Fruit fly (Drosophila melanogaster) whole organism, pupa: ENCODE measurements around the gene Jon99Ci.

ENCODE experiments used
- CG10348 ChIP-seq: fragments of 200-800 bp; sonication (Bioruptor generic); IDR thresholded peaks from 2 replicates; pipeline ENCODE4 v1.3.6; 2022; ENCODE audit warnings: missing biosample characterization, missing genetic modification characterization
- CG12605 ChIP-seq: fragments of 200-800 bp; sonication (Bioruptor generic); IDR thresholded peaks from 2 replicates; pipeline ENCODE4 v1.3.6; 2022; ENCODE audit warnings: missing biosample characterization, missing genetic modification characterization
- CG13204 ChIP-seq: fragments of 200-800 bp; sonication (Bioruptor generic); optimal IDR thresholded peaks from 2 replicates; lab custom pipeline; 2018; ENCODE audit warnings: missing biosample characterization, mild to moderate bottlenecking, missing genetic modification characterization, moderate library complexity
- CG14655 ChIP-seq: fragments of 200-800 bp; sonication (Bioruptor generic); optimal IDR thresholded peaks from 3 replicates; lab custom pipeline; 2017; ENCODE audit warnings: mild to moderate bottlenecking, missing biosample characterization, missing genetic modification reagents, missing genetic modification characterization
- CG15710 ChIP-seq: fragments of 200-800 bp; sonication (Bioruptor generic); optimal IDR thresholded peaks from 2 replicates; lab custom pipeline; 2018; ENCODE audit warnings: missing biosample characterization, mild to moderate bottlenecking, missing genetic modification characterization, moderate library complexity
- CG17806 ChIP-seq: fragments of 200-800 bp; sonication (Bioruptor generic); optimal IDR thresholded peaks from 2 replicates; lab custom pipeline; 2018; ENCODE audit warnings: missing biosample characterization, mild to moderate bottlenecking, missing genetic modification characterization, moderate library complexity
- CG32121 ChIP-seq: fragments of 200-800 bp; sonication (Bioruptor generic); IDR thresholded peaks from 2 replicates; pipeline ENCODE4 v1.3.6; 2022; ENCODE audit warnings: missing biosample characterization, missing genetic modification characterization
- CG34367 ChIP-seq: fragments of 200-800 bp; sonication (Bioruptor generic); optimal IDR thresholded peaks from 2 replicates; lab custom pipeline; 2018; ENCODE audit warnings: missing biosample characterization, mild to moderate bottlenecking, missing genetic modification characterization
- CG4496 ChIP-seq: fragments of 200-800 bp; sonication (Bioruptor generic); IDR thresholded peaks from 3 replicates; pipeline ENCODE4 v1.3.6; 2022; ENCODE audit warnings: missing biosample characterization, missing genetic modification characterization
- CG8159 ChIP-seq: fragments of 200-800 bp; sonication (Bioruptor generic); optimal IDR thresholded peaks from 3 replicates; lab custom pipeline; 2018; ENCODE audit warnings: missing biosample characterization, mild to moderate bottlenecking, missing genetic modification characterization, moderate library complexity
- CG8301 ChIP-seq: fragments of 200-800 bp; sonication (Bioruptor generic); optimal IDR thresholded peaks from 2 replicates; lab custom pipeline; 2018; ENCODE audit warnings: missing biosample characterization, mild to moderate bottlenecking, missing genetic modification characterization
- CG9948 ChIP-seq: fragments of 200-800 bp; sonication (Bioruptor generic); optimal IDR thresholded peaks from 2 replicates; lab custom pipeline; 2018; ENCODE audit warnings: missing biosample characterization, mild to moderate bottlenecking, missing genetic modification characterization, moderate library complexity
- D1 ChIP-seq: fragments of 200-800 bp; sonication (Bioruptor generic); optimal IDR thresholded peaks from 2 replicates; lab custom pipeline; 2018; ENCODE audit warnings: missing biosample characterization, mild to moderate bottlenecking, missing genetic modification characterization, moderate library complexity
- EcR ChIP-seq: fragments of 200-800 bp; sonication (Bioruptor generic); optimal IDR thresholded peaks from 3 replicates; lab custom pipeline; 2019; ENCODE audit warnings: missing biosample characterization, missing genetic modification characterization, mild to moderate bottlenecking, moderate library complexity, missing genetic modification reagents
- Ets98B ChIP-seq: fragments of 200-800 bp; sonication (Bioruptor generic); IDR thresholded peaks from 2 replicates; pipeline ENCODE4 v1.3.6; 2022; ENCODE audit warnings: missing biosample characterization, missing genetic modification characterization
- Pif1A ChIP-seq: fragments of 200-800 bp; sonication (Bioruptor generic); optimal IDR thresholded peaks from 3 replicates; lab custom pipeline; 2016; ENCODE audit warnings: missing biosample characterization, missing genetic modification characterization
- Pif1B ChIP-seq: fragments of 200-800 bp; sonication (Bioruptor generic); optimal IDR thresholded peaks from 3 replicates; lab custom pipeline; 2016; ENCODE audit warnings: missing biosample characterization, missing genetic modification characterization
- Snoo ChIP-seq: fragments of 200-800 bp; sonication (Bioruptor generic); optimal IDR thresholded peaks from 3 replicates; lab custom pipeline; 2017; ENCODE audit warnings: missing biosample characterization, mild to moderate bottlenecking, missing genetic modification characterization, inconsistent platforms
- fd96Ca ChIP-seq: fragments of 200-800 bp; sonication (Bioruptor generic); IDR thresholded peaks from 3 replicates; pipeline ENCODE4 v1.3.6; 2022; ENCODE audit warnings: missing biosample characterization, missing genetic modification characterization
- gl ChIP-seq: fragments of 200-800 bp; sonication (Bioruptor generic); optimal IDR thresholded peaks from 2 replicates; lab custom pipeline; 2018; ENCODE audit warnings: missing biosample characterization, mild to moderate bottlenecking, missing genetic modification characterization
- rn ChIP-seq: fragments of 200-800 bp; sonication (Bioruptor generic); IDR thresholded peaks from 2 replicates; pipeline ENCODE4 v1.3.6; 2022; ENCODE audit warnings: missing biosample characterization, missing genetic modification characterization

Jon99Ci gene

dm6 chr3R:29880306-29880705 lies 45.7 kb downstream of the Jon99Ci start:
- TF ChIP-seq CG12605 (GFP tag; lab: Robert Waterston, UW) (no peak), EcR (no peak), gl (tag; lab: Kevin White, UChicago) (no peak), CG9948 (tag; lab: Kevin White, UChicago) (no peak), Snoo (tag; lab: Kevin White, UChicago) (no peak), CG10348 (GFP tag; lab: Robert Waterston, UW) (no peak), CG32121 (GFP tag; lab: Robert Waterston, UW) (no peak), fd96Ca (no peak), CG17806 (tag; lab: Kevin White, UChicago) (no peak), Pif1A (no peak), CG15710 (tag; lab: Kevin White, UChicago) (no peak), D1 (tag; lab: Kevin White, UChicago) (no peak), CG4496 (GFP tag; lab: Robert Waterston, UW) (no peak), CG8301 (tag; lab: Kevin White, UChicago) (no peak), CG13204 (GFP tag; lab: Kevin White, UChicago) (no peak), CG34367 (tag; lab: Kevin White, UChicago) (no peak), rn (no peak), CG8159 (tag; lab: Kevin White, UChicago) (no peak), Pif1B (GFP tag; lab: Kevin White, UChicago) (no peak), Ets98B (GFP tag; lab: Robert Waterston, UW) (no peak)

- peak; percentile 71 for TF ChIP-seq CG12605 (GFP tag; lab: Robert Waterston, UW)
- TF ChIP-seq CG34367 (tag; lab: Kevin White, UChicago), result peak; percentile 27
- TF ChIP-seq Pif1B (GFP tag; lab: Kevin White, UChicago), result peak; percentile 62
- peak; percentile 68 for TF ChIP-seq EcR
- peak; percentile 61 for TF ChIP-seq Pif1A
- peak; percentile 68; the same call in 1 of the 2 replicates for TF ChIP-seq CG32121 (GFP tag; lab: Robert Waterston, UW)
- TF ChIP-seq fd96Ca, result peak; percentile 50; the same call in 1 of the 3 replicates
- peak; percentile 85; the same call in 1 of the 2 replicates for TF ChIP-seq Ets98B (GFP tag; lab: Robert Waterston, UW)
- no peak for TF ChIP-seq Snoo (tag; lab: Kevin White, UChicago)
- TF ChIP-seq CG14655, result peak; percentile 62
- no peak for TF ChIP-seq CG10348 (GFP tag; lab: Robert Waterston, UW)
- TF ChIP-seq CG4496 (GFP tag; lab: Robert Waterston, UW), result peak; percentile 77
- peak; percentile 29 for TF ChIP-seq gl (tag; lab: Kevin White, UChicago)
- TF ChIP-seq CG13204 (GFP tag; lab: Kevin White, UChicago), result peak; percentile 52
- no peak for TF ChIP-seq CG17806 (tag; lab: Kevin White, UChicago)
- TF ChIP-seq rn, result no peak
- TF ChIP-seq CG8301 (tag; lab: Kevin White, UChicago), result peak; percentile 55
- TF ChIP-seq CG8159 (tag; lab: Kevin White, UChicago), result peak; percentile 58
- no peak for TF ChIP-seq D1 (tag; lab: Kevin White, UChicago)
- peak; percentile 12 for TF ChIP-seq CG15710 (tag; lab: Kevin White, UChicago)
- TF ChIP-seq CG9948 (tag; lab: Kevin White, UChicago), result peak; percentile 18
Observed at dm6 chr3R:29876733-29877193, 49.2 kb downstream of the Jon99Ci start, which contains the start of gene CG31038. TSS of gene CG31038 (plus strand) at chr3R:29877059.

dm6 chr3R:29876232-29876631 lies 49.8 kb downstream of the Jon99Ci start:
- TF ChIP-seq Ets98B (GFP tag; lab: Robert Waterston, UW) (peak; percentile 7; the same call in 1 of the 2 replicates), EcR (no peak)

dm6 chr3R:29875830-29876229 lies 50.2 kb downstream of the Jon99Ci start:
- TF ChIP-seq Snoo (tag; lab: Kevin White, UChicago) (peak; percentile 49), CG8159 (tag; lab: Kevin White, UChicago) (peak; percentile 96), Ets98B (GFP tag; lab: Robert Waterston, UW) (peak; percentile 38; the same call in 1 of the 2 replicates), CG17806 (tag; lab: Kevin White, UChicago) (peak; percentile 64), CG13204 (GFP tag; lab: Kevin White, UChicago) (no peak), CG8301 (tag; lab: Kevin White, UChicago) (peak; percentile 82), CG32121 (GFP tag; lab: Robert Waterston, UW) (peak; percentile 54; the same call in 1 of the 2 replicates), EcR (no peak), CG4496 (GFP tag; lab: Robert Waterston, UW) (peak; percentile 65), fd96Ca (peak; percentile 66; the same call in 2 of the 3 replicates), CG9948 (tag; lab: Kevin White, UChicago) (peak; percentile 68), rn (no peak), CG10348 (GFP tag; lab: Robert Waterston, UW) (no peak), CG15710 (tag; lab: Kevin White, UChicago) (peak; percentile 63), gl (tag; lab: Kevin White, UChicago) (peak; percentile 49), Pif1B (GFP tag; lab: Kevin White, UChicago) (peak; percentile 84), D1 (tag; lab: Kevin White, UChicago) (no peak), Pif1A (peak; percentile 85), CG34367 (tag; lab: Kevin White, UChicago) (peak; percentile 52), CG14655 (no peak), CG12605 (GFP tag; lab: Robert Waterston, UW) (no peak)
